Fruit fly (Drosophila melanogaster) whole organism, pupa: ENCODE measurements around the gene stas.

Experiments
- CG10348 ChIP-seq: fragments of 200-800 bp; sonication (Bioruptor generic); IDR thresholded peaks from 2 replicates; pipeline ENCODE4 v1.3.6; 2022; ENCODE audit warnings: missing biosample characterization, missing genetic modification characterization
- CG12605 ChIP-seq: fragments of 200-800 bp; sonication (Bioruptor generic); IDR thresholded peaks from 2 replicates; pipeline ENCODE4 v1.3.6; 2022; ENCODE audit warnings: missing biosample characterization, missing genetic modification characterization
- CG13204 ChIP-seq: fragments of 200-800 bp; sonication (Bioruptor generic); optimal IDR thresholded peaks from 2 replicates; lab custom pipeline; 2018; ENCODE audit warnings: missing biosample characterization, mild to moderate bottlenecking, missing genetic modification characterization, moderate library complexity
- CG14655 ChIP-seq: fragments of 200-800 bp; sonication (Bioruptor generic); optimal IDR thresholded peaks from 3 replicates; lab custom pipeline; 2017; ENCODE audit warnings: mild to moderate bottlenecking, missing biosample characterization, missing genetic modification reagents, missing genetic modification characterization
- CG15710 ChIP-seq: fragments of 200-800 bp; sonication (Bioruptor generic); optimal IDR thresholded peaks from 2 replicates; lab custom pipeline; 2018; ENCODE audit warnings: missing biosample characterization, mild to moderate bottlenecking, missing genetic modification characterization, moderate library complexity
- CG17806 ChIP-seq: fragments of 200-800 bp; sonication (Bioruptor generic); optimal IDR thresholded peaks from 2 replicates; lab custom pipeline; 2018; ENCODE audit warnings: missing biosample characterization, mild to moderate bottlenecking, missing genetic modification characterization, moderate library complexity
- CG32121 ChIP-seq: fragments of 200-800 bp; sonication (Bioruptor generic); IDR thresholded peaks from 2 replicates; pipeline ENCODE4 v1.3.6; 2022; ENCODE audit warnings: missing biosample characterization, missing genetic modification characterization
- CG34367 ChIP-seq: fragments of 200-800 bp; sonication (Bioruptor generic); optimal IDR thresholded peaks from 2 replicates; lab custom pipeline; 2018; ENCODE audit warnings: missing biosample characterization, mild to moderate bottlenecking, missing genetic modification characterization
- CG4496 ChIP-seq: fragments of 200-800 bp; sonication (Bioruptor generic); IDR thresholded peaks from 3 replicates; pipeline ENCODE4 v1.3.6; 2022; ENCODE audit warnings: missing biosample characterization, missing genetic modification characterization
- CG8159 ChIP-seq: fragments of 200-800 bp; sonication (Bioruptor generic); optimal IDR thresholded peaks from 3 replicates; lab custom pipeline; 2018; ENCODE audit warnings: missing biosample characterization, mild to moderate bottlenecking, missing genetic modification characterization, moderate library complexity
- CG8301 ChIP-seq: fragments of 200-800 bp; sonication (Bioruptor generic); optimal IDR thresholded peaks from 2 replicates; lab custom pipeline; 2018; ENCODE audit warnings: missing biosample characterization, mild to moderate bottlenecking, missing genetic modification characterization
- CG9948 ChIP-seq: fragments of 200-800 bp; sonication (Bioruptor generic); optimal IDR thresholded peaks from 2 replicates; lab custom pipeline; 2018; ENCODE audit warnings: missing biosample characterization, mild to moderate bottlenecking, missing genetic modification characterization, moderate library complexity
- D1 ChIP-seq: fragments of 200-800 bp; sonication (Bioruptor generic); optimal IDR thresholded peaks from 2 replicates; lab custom pipeline; 2018; ENCODE audit warnings: missing biosample characterization, mild to moderate bottlenecking, missing genetic modification characterization, moderate library complexity
- EcR ChIP-seq: fragments of 200-800 bp; sonication (Bioruptor generic); optimal IDR thresholded peaks from 3 replicates; lab custom pipeline; 2019; ENCODE audit warnings: missing biosample characterization, missing genetic modification characterization, mild to moderate bottlenecking, moderate library complexity, missing genetic modification reagents
- Ets98B ChIP-seq: fragments of 200-800 bp; sonication (Bioruptor generic); IDR thresholded peaks from 2 replicates; pipeline ENCODE4 v1.3.6; 2022; ENCODE audit warnings: missing biosample characterization, missing genetic modification characterization
- Pif1A ChIP-seq: fragments of 200-800 bp; sonication (Bioruptor generic); optimal IDR thresholded peaks from 3 replicates; lab custom pipeline; 2016; ENCODE audit warnings: missing biosample characterization, missing genetic modification characterization
- Pif1B ChIP-seq: fragments of 200-800 bp; sonication (Bioruptor generic); optimal IDR thresholded peaks from 3 replicates; lab custom pipeline; 2016; ENCODE audit warnings: missing biosample characterization, missing genetic modification characterization
- Snoo ChIP-seq: fragments of 200-800 bp; sonication (Bioruptor generic); optimal IDR thresholded peaks from 3 replicates; lab custom pipeline; 2017; ENCODE audit warnings: missing biosample characterization, mild to moderate bottlenecking, missing genetic modification characterization, inconsistent platforms
- fd96Ca ChIP-seq: fragments of 200-800 bp; sonication (Bioruptor generic); IDR thresholded peaks from 3 replicates; pipeline ENCODE4 v1.3.6; 2022; ENCODE audit warnings: missing biosample characterization, missing genetic modification characterization
- gl ChIP-seq: fragments of 200-800 bp; sonication (Bioruptor generic); optimal IDR thresholded peaks from 2 replicates; lab custom pipeline; 2018; ENCODE audit warnings: missing biosample characterization, mild to moderate bottlenecking, missing genetic modification characterization
- rn ChIP-seq: fragments of 200-800 bp; sonication (Bioruptor generic); IDR thresholded peaks from 2 replicates; pipeline ENCODE4 v1.3.6; 2022; ENCODE audit warnings: missing biosample characterization, missing genetic modification characterization

Gene stas

DNA sequence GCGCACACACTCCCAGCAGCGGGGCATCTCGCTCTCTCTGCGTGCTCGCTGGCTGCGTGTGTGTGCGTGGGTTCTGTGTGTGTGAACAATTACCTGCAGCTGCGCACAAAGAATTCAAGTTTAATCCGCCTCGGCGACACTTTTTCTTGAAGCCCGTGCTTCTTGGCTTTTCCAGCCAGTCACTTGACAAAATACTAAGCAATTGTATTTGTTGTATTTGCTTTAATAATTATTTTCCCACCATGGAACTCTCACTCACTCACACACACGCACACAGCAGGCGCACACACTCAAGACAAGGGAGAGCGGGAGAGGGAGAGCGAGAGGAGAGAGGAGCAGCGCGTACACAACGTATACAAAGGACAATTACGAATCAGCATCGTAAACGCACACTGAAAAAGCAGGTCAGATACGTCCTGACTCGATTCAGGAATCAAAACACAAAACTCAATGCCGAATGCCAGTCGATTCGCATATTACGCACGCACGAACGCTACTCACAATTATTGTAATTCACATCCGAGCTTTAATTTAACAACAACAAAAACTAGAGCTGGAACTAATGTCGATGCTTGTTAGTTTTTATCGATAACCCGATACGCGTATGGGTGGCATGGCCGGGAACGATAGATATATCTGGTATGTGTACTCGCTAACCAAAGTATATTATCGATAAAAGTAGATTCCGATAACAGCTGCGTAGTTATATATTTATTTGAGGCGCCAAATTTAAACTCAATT, 24.5 kb upstream of the stas start, which contains the start of gene RhoGAPp190:
RhoGAPp190 (minus strand) TSS at position 565 of the 741 bp plus-strand sequence.
- TF ChIP-seq Snoo (tag; lab: Kevin White, UChicago) (no peak), CG13204 (peak; percentile 15), CG8301 (tag; lab: Kevin White, UChicago) (no peak), EcR (GFP tag; lab: Kevin White, UChicago) (no peak), fd96Ca (GFP tag; lab: Robert Waterston, UW) (0 out of 3 replicates have a peak, but pooled peaks have one; percentile 35)

dm6 chrX:17651216-17651997, 23.7 kb upstream of the stas start:
- TF ChIP-seq CG13204 (peak; percentile 35), D1 (tag; lab: Kevin White, UChicago) (no peak), EcR (GFP tag; lab: Kevin White, UChicago) (peak; percentile 46), Pif1B (GFP tag; lab: Kevin White, UChicago) (no peak)
- TF ChIP-seq, all 21 proteins: peak for 2

DNA sequence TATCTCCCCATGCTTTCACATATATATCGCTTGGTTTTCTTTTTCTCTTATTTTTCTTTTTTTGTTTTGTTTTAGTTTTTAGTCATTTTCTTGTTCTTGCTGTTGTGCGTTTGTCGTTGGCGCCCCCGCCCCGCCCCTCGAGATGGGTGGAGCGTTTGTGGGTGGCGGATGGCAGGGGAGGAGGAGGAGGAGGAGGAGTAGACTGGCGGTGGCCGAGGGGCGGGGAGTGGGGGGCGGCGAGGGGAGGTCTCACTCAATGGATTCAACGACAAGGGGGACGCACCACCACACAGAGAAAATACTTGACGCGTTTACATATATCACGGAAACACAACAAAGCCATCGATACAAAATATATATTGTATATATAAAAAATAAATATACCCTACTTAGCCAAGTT, 13.1 kb upstream of the stas start:
- TF ChIP-seq CG4496 (GFP tag; lab: Robert Waterston, UW): 0 out of 3 replicates have a peak, but pooled peaks have one; percentile 34
- no peak for TF ChIP-seq gl (tag; lab: Kevin White, UChicago)
- TF ChIP-seq CG15710 (tag; lab: Kevin White, UChicago): no peak
- TF ChIP-seq CG17806 (tag; lab: Kevin White, UChicago): no peak
- TF ChIP-seq Pif1A: no peak
- no peak for TF ChIP-seq rn (GFP tag; lab: Robert Waterston, UW)
- no peak for TF ChIP-seq EcR (GFP tag; lab: Kevin White, UChicago)
- TF ChIP-seq CG32121 (GFP tag; lab: Robert Waterston, UW): 0 out of 2 replicates have a peak, but pooled peaks have one; percentile 11
- TF ChIP-seq CG14655 (GFP tag; lab: Kevin White, UChicago): no peak
- no peak for TF ChIP-seq Pif1B (GFP tag; lab: Kevin White, UChicago)
- no peak for TF ChIP-seq CG13204
- no peak for TF ChIP-seq CG34367
- TF ChIP-seq D1 (tag; lab: Kevin White, UChicago): no peak
- no peak for TF ChIP-seq fd96Ca (GFP tag; lab: Robert Waterston, UW)
- no peak for TF ChIP-seq CG8159
- TF ChIP-seq CG10348 (GFP tag; lab: Robert Waterston, UW): no peak
- TF ChIP-seq CG12605 (GFP tag; lab: Robert Waterston, UW): no peak

DNA sequence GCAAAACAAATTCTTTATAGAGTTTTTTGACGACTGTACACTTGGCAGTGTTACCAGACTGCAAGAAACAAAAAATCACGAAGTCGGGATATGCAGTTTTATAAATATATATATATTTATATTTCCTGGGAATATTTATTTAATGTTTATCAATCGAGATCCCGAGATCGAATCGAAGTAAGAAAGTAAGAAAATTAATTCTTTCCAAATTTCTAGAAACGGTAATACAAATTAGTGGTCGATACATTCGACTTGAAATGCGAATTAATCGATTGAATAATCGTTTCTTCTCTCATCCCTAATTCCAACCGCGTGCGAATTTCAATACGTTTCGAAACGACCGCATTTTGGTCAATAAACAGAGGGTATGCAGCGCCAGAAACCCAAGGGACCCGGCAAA, 8.3 kb upstream of the stas start, which contains the start of the genes CG8289 and CG5800:
CG8289 (minus strand) TSS at position 44 of the 400 bp plus-strand sequence.
CG5800 (plus strand) TSS at position 281 of the 400 bp plus-strand sequence.
- no peak for TF ChIP-seq CG14655 (GFP tag; lab: Kevin White, UChicago)
- no peak for TF ChIP-seq fd96Ca (GFP tag; lab: Robert Waterston, UW)
- no peak for TF ChIP-seq CG13204
- no peak for TF ChIP-seq rn (GFP tag; lab: Robert Waterston, UW)
- TF ChIP-seq Pif1A: no peak
- no peak for TF ChIP-seq Snoo (tag; lab: Kevin White, UChicago)
- no peak for TF ChIP-seq CG34367
- TF ChIP-seq gl (tag; lab: Kevin White, UChicago): no peak
- TF ChIP-seq CG10348 (GFP tag; lab: Robert Waterston, UW): no peak
- no peak for TF ChIP-seq D1 (tag; lab: Kevin White, UChicago)
- no peak for TF ChIP-seq CG4496 (GFP tag; lab: Robert Waterston, UW)
- TF ChIP-seq CG8159: no peak
- TF ChIP-seq Ets98B: no peak

DNA sequence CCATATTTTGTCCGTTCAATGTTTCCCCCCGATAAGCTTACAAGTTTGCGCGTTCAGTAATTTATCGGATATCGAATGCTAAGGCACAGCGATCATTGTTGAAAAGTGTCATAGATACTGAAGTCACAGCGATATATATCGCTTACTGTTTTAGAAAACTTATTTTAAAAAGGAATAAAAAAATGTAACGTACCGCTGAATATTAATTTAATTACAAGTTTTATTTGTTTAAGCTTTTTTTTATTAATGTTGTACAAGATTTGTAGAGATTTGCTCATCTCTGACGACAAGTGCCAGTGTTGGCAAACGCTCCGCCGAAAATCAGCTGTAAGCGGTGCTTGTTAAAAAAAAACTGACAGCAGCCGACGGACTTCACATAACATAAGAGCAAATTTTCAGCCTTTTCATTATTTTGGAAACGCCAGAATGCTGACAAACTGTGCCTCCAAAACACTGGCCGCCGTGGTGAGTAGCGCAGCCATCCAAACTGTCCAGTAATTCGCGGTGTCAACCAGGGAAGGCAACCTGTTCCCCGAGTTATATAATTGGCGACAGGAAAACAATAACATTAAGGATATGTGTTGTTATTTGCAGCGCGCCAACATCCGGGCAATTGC, 4.4 kb upstream of the stas start, which contains the start of the genes corolla and ND-24:
corolla (minus strand) TSS at position 52 of the 617 bp plus-strand sequence.
ND-24 (plus strand) TSS at position 94 of the 617 bp plus-strand sequence.
- TF ChIP-seq D1 (tag; lab: Kevin White, UChicago) (no peak), fd96Ca (GFP tag; lab: Robert Waterston, UW) (no peak; the same call in 2 of the 3 replicates), CG32121 (GFP tag; lab: Robert Waterston, UW) (peak; percentile 74), CG10348 (GFP tag; lab: Robert Waterston, UW) (no peak), CG17806 (tag; lab: Kevin White, UChicago) (peak; percentile 57), CG34367 (peak; percentile 35), EcR (GFP tag; lab: Kevin White, UChicago) (no peak), CG12605 (GFP tag; lab: Robert Waterston, UW) (peak; percentile 61), rn (GFP tag; lab: Robert Waterston, UW) (peak; percentile 66), CG8159 (peak; percentile 43), gl (tag; lab: Kevin White, UChicago) (no peak), Ets98B (peak; percentile 77), CG14655 (GFP tag; lab: Kevin White, UChicago) (no peak), Pif1A (no peak), CG13204 (no peak), CG4496 (GFP tag; lab: Robert Waterston, UW) (peak; percentile 88), Snoo (tag; lab: Kevin White, UChicago) (peak; percentile 38), Pif1B (GFP tag; lab: Kevin White, UChicago) (no peak), CG8301 (tag; lab: Kevin White, UChicago) (peak; percentile 31), CG9948 (tag; lab: Kevin White, UChicago) (peak; percentile 51), CG15710 (tag; lab: Kevin White, UChicago) (peak; percentile 60)
